Fruit fly (Drosophila melanogaster) whole organism, prepupa: Measurements from ENCODE around the gene Trf4-2.

Experiments used
- Blimp-1 ChIP-seq: fragments of 200-800 bp; sonication (Bioruptor generic); optimal IDR thresholded peaks from 3 replicates; lab custom pipeline; 2017; ENCODE audit warnings: missing biosample characterization, missing genetic modification characterization, mild to moderate bottlenecking, moderate library complexity, missing genetic modification reagents
- CG10631 ChIP-seq: fragments of 200-800 bp; sonication (Bioruptor generic); optimal IDR thresholded peaks from 2 replicates; lab custom pipeline; 2016; ENCODE audit warnings: missing biosample characterization, missing genetic modification characterization
- CG10669 ChIP-seq: fragments of 200-800 bp; sonication (Bioruptor generic); optimal IDR thresholded peaks from 3 replicates; lab custom pipeline; 2018; ENCODE audit warnings: missing biosample characterization, mild to moderate bottlenecking, missing genetic modification characterization, moderate library complexity
- CG11294 ChIP-seq: fragments of 200-800 bp; sonication (Bioruptor generic); IDR thresholded peaks from 2 replicates; pipeline ENCODE4 v1.3.6; 2022; ENCODE audit warnings: missing biosample characterization, missing genetic modification characterization
- CG15336 ChIP-seq: fragments of 200-800 bp; sonication (Bioruptor generic); IDR thresholded peaks from 2 replicates; pipeline ENCODE4 v1.3.6; 2022; ENCODE audit warnings: missing biosample characterization, missing genetic modification characterization
- CG1621 ChIP-seq: fragments of 200-800 bp; sonication (Bioruptor generic); optimal IDR thresholded peaks from 3 replicates; lab custom pipeline; 2018; ENCODE audit warnings: missing biosample characterization, mild to moderate bottlenecking, missing genetic modification characterization
- CG16779 ChIP-seq: fragments of 200-800 bp; sonication (Bioruptor generic); optimal IDR thresholded peaks from 3 replicates; lab custom pipeline; 2017; ENCODE audit warnings: missing biosample characterization, mild to moderate bottlenecking, missing genetic modification characterization
- CG31627 ChIP-seq: fragments of 200-800 bp; sonication (Bioruptor generic); optimal IDR thresholded peaks from 3 replicates; lab custom pipeline; 2016; ENCODE audit warnings: missing biosample characterization, missing genetic modification characterization
- CG32006 ChIP-seq: fragments of 200-800 bp; sonication (Bioruptor generic); optimal IDR thresholded peaks from 3 replicates; lab custom pipeline; 2017; ENCODE audit warnings: missing biosample characterization, mild to moderate bottlenecking, missing genetic modification characterization
- CG4318 ChIP-seq: fragments of 200-800 bp; sonication (Bioruptor generic); optimal IDR thresholded peaks from 3 replicates; lab custom pipeline; 2017; ENCODE audit warnings: missing biosample characterization, mild to moderate bottlenecking, missing genetic modification characterization
- CG6163 ChIP-seq: fragments of 200-800 bp; sonication (Bioruptor generic); IDR thresholded peaks from 3 replicates; pipeline ENCODE4 v1.3.6; 2022; ENCODE audit warnings: missing biosample characterization, missing genetic modification characterization
- CG6276 ChIP-seq: fragments of 200-800 bp; sonication (Bioruptor generic); optimal IDR thresholded peaks from 2 replicates; lab custom pipeline; 2017; ENCODE audit warnings: missing biosample characterization, mild to moderate bottlenecking, missing genetic modification characterization
- CG6808 ChIP-seq: fragments of 200-800 bp; sonication (Bioruptor generic); optimal IDR thresholded peaks from 3 replicates; lab custom pipeline; 2017; ENCODE audit warnings: missing biosample characterization, missing genetic modification characterization, mild to moderate bottlenecking, moderate library complexity, missing genetic modification reagents
- CG6854 ChIP-seq: fragments of 200-800 bp; sonication (Bioruptor generic); optimal IDR thresholded peaks from 2 replicates; lab custom pipeline; 2017; ENCODE audit warnings: missing biosample characterization, mild to moderate bottlenecking, missing genetic modification characterization
- CG7368 ChIP-seq: fragments of 200-800 bp; sonication (Bioruptor generic); optimal IDR thresholded peaks from 3 replicates; lab custom pipeline; 2016; ENCODE audit warnings: missing biosample characterization, missing genetic modification characterization
- CG8119 ChIP-seq: fragments of 200-800 bp; sonication (Bioruptor generic); IDR thresholded peaks from 3 replicates; pipeline ENCODE4 v1.3.6; 2022; ENCODE audit warnings: missing biosample characterization, missing genetic modification characterization
- CG8319 ChIP-seq: fragments of 200-800 bp; sonication (Bioruptor generic); optimal IDR thresholded peaks from 3 replicates; lab custom pipeline; 2016; ENCODE audit warnings: missing biosample characterization, missing genetic modification characterization
- CG8632 ChIP-seq: fragments of 200-800 bp; sonication (Bioruptor generic); optimal IDR thresholded peaks from 3 replicates; lab custom pipeline; 2016; ENCODE audit warnings: missing biosample characterization, missing genetic modification characterization
- CG9139 ChIP-seq: fragments of 200-800 bp; sonication (Bioruptor generic); optimal IDR thresholded peaks from 3 replicates; lab custom pipeline; 2017; ENCODE audit warnings: missing biosample characterization, mild to moderate bottlenecking, missing genetic modification characterization
- Eip78C ChIP-seq: fragments of 200-800 bp; sonication (Bioruptor generic); peaks from one replicate; lab custom pipeline; 2016; ENCODE audit warnings: missing biosample characterization, missing genetic modification characterization
- Eip93F ChIP-seq: fragments of 200-800 bp; sonication (Bioruptor generic); optimal IDR thresholded peaks from 2 replicates; lab custom pipeline; 2016; ENCODE audit warnings: missing biosample characterization, mild to moderate bottlenecking, missing genetic modification characterization
- Ets21C ChIP-seq: fragments of 200-800 bp; sonication (Bioruptor generic); optimal IDR thresholded peaks from 3 replicates; lab custom pipeline; 2016; ENCODE audit warnings: missing biosample characterization, missing genetic modification characterization
- Ets96B ChIP-seq: fragments of 200-800 bp; optimal IDR thresholded peaks from 2 replicates; lab custom pipeline; 2019; ENCODE audit warnings: missing biosample characterization, mild to moderate bottlenecking, missing genetic modification characterization, moderate library complexity
- Gug ChIP-seq: fragments of 200-800 bp; sonication (Bioruptor generic); IDR thresholded peaks from 2 replicates; pipeline ENCODE4 v1.3.6; 2022; ENCODE audit warnings: missing biosample characterization, missing genetic modification characterization
- Hr38 ChIP-seq: sonication (Bioruptor generic); optimal IDR thresholded peaks from 2 replicates; lab custom pipeline; 2016; ENCODE audit warnings: missing biosample characterization, missing genetic modification characterization
- Hr39 ChIP-seq: fragments of 200-800 bp; sonication (Bioruptor generic); optimal IDR thresholded peaks from 2 replicates; lab custom pipeline; 2016; ENCODE audit warnings: missing biosample characterization, missing genetic modification characterization
- Hr4 ChIP-seq: fragments of 200-800 bp; sonication (Bioruptor generic); optimal IDR thresholded peaks from 3 replicates; lab custom pipeline; 2016; ENCODE audit warnings: missing biosample characterization, missing genetic modification characterization
- Lpt ChIP-seq: fragments of 200-800 bp; sonication (Bioruptor generic); optimal IDR thresholded peaks from 3 replicates; lab custom pipeline; 2016; ENCODE audit warnings: missing biosample characterization, missing genetic modification characterization
- Met ChIP-seq: fragments of 200-800 bp; sonication (Bioruptor generic); optimal IDR thresholded peaks from 3 replicates; lab custom pipeline; 2016; ENCODE audit warnings: missing biosample characterization, missing genetic modification characterization
- OdsH ChIP-seq: fragments of 200-800 bp; sonication (Bioruptor generic); optimal IDR thresholded peaks from 3 replicates; lab custom pipeline; 2016; ENCODE audit warnings: missing biosample characterization, missing genetic modification characterization
- Sox102F ChIP-seq: fragments of 200-800 bp; sonication (Bioruptor generic); optimal IDR thresholded peaks from 2 replicates; lab custom pipeline; 2016; ENCODE audit warnings: missing biosample characterization, mild to moderate bottlenecking, missing genetic modification characterization
- Sox14 ChIP-seq: fragments of 200-800 bp; sonication (Bioruptor generic); optimal IDR thresholded peaks from 3 replicates; lab custom pipeline; 2016; ENCODE audit warnings: missing biosample characterization, missing genetic modification characterization
- Sox15 ChIP-seq: fragments of 200-800 bp; sonication (Bioruptor generic); optimal IDR thresholded peaks from 3 replicates; lab custom pipeline; 2016; ENCODE audit warnings: missing biosample characterization, missing genetic modification characterization
- achi ChIP-seq: fragments of 200-800 bp; sonication (Bioruptor generic); optimal IDR thresholded peaks from 3 replicates; lab custom pipeline; 2016; ENCODE audit warnings: missing biosample characterization, missing genetic modification characterization
- acj6 ChIP-seq: fragments of 200-800 bp; sonication (Bioruptor generic); optimal IDR thresholded peaks from 3 replicates; lab custom pipeline; 2016; ENCODE audit warnings: missing biosample characterization, missing genetic modification characterization
- esn ChIP-seq: fragments of 200-800 bp; sonication (Bioruptor generic); optimal IDR thresholded peaks from 2 replicates; lab custom pipeline; 2016; ENCODE audit warnings: missing biosample characterization, mild to moderate bottlenecking, missing genetic modification characterization, moderate library complexity
- fd59A ChIP-seq: fragments of 200-800 bp; sonication (Bioruptor generic); optimal IDR thresholded peaks from 2 replicates; lab custom pipeline; 2017; ENCODE audit warnings: missing biosample characterization, mild to moderate bottlenecking, missing genetic modification characterization, missing genetic modification reagents
- fd85E ChIP-seq: fragments of 200-800 bp; sonication (Bioruptor generic); optimal IDR thresholded peaks from 3 replicates; lab custom pipeline; 2016; ENCODE audit warnings: missing biosample characterization, missing genetic modification characterization
- lz ChIP-seq: fragments of 200-800 bp; sonication (Bioruptor generic); optimal IDR thresholded peaks from 3 replicates; lab custom pipeline; 2016; ENCODE audit warnings: missing biosample characterization, missing genetic modification characterization
- pdm3 ChIP-seq: fragments of 200-800 bp; sonication (Bioruptor generic); optimal IDR thresholded peaks from 3 replicates; lab custom pipeline; 2016; ENCODE audit warnings: missing biosample characterization, missing genetic modification characterization
- salr ChIP-seq, 2 experiments: fragments of 200-800 bp; sonication (Bioruptor generic); optimal IDR thresholded peaks; 3 replicates each; lab custom pipeline; 2016 to 2018; ENCODE audit warnings: missing biosample characterization in 2 of 2, missing genetic modification characterization in 2 of 2, mild to moderate bottlenecking in 1 of 2
- spab ChIP-seq: fragments of 200-800 bp; sonication (Bioruptor generic); optimal IDR thresholded peaks from 2 replicates; lab custom pipeline; 2017; ENCODE audit warnings: missing biosample characterization, mild to moderate bottlenecking, missing genetic modification characterization, missing genetic modification reagents
- ss ChIP-seq, 2 experiments: fragments of 200-800 bp; sonication (Bioruptor generic); optimal IDR thresholded peaks; 2 replicates in 1 of 2; 3 replicates in 1 of 2; lab custom pipeline; 2017 to 2018; ENCODE audit warnings: mild to moderate bottlenecking in 2 of 2, missing biosample characterization in 2 of 2, missing genetic modification characterization in 2 of 2, moderate library complexity in 1 of 2
- svp ChIP-seq: fragments of 200-800 bp; sonication (Bioruptor generic); peaks from one replicate; lab custom pipeline; 2016; ENCODE audit warnings: missing biosample characterization, missing genetic modification characterization
- topi ChIP-seq: fragments of 200-800 bp; sonication (Bioruptor generic); optimal IDR thresholded peaks from 3 replicates; lab custom pipeline; 2016; ENCODE audit warnings: missing biosample characterization, missing genetic modification characterization
- vri ChIP-seq: fragments of 200-800 bp; sonication (Bioruptor generic); optimal IDR thresholded peaks from 3 replicates; lab custom pipeline; 2016; ENCODE audit warnings: missing biosample characterization, mild to moderate bottlenecking, missing genetic modification characterization

The Trf4-2 gene

DNA sequence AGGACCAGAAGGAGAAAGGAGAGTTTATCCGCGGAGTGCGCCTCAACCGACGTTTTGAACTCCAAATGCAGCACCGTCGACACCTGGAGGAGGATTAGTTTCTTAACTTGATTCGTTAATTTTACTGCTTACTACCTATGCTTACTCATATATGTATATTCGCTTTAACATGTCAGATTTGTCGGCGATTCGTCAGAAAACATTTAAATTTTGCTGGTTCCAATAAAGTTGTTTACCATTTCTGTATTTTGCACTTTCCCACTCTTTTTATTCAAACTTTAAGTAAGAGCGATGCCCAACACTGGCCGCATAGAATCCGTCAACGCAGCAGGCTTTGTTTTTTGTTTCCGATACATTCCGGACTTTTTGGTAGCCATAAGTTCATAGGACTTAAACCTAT lies at the start of gene Trf4-2:
Gene Trf4-2 (plus strand): TSS at position 301 of the 400 bp plus-strand sequence.
- TF ChIP-seq fd59A (GFP tag; lab: Kevin White, UChicago) = no peak
- TF ChIP-seq Hr39 = no peak
- no peak for TF ChIP-seq CG4318 (GFP tag; lab: Kevin White, UChicago)
- TF ChIP-seq Hr38 (GFP tag; lab: Kevin White, UChicago) = no peak
- no peak for TF ChIP-seq esn (GFP tag; lab: Kevin White, UChicago)
- TF ChIP-seq ss (GFP tag; optimal IDR thresholded peaks at IDR 0.05; lab: Kevin White, UChicago) = no peak
- TF ChIP-seq CG15336 (GFP tag; lab: Robert Waterston, UW) = no peak
- no peak for TF ChIP-seq Ets21C (GFP tag; lab: Kevin White, UChicago)
- no peak for TF ChIP-seq CG6854 (GFP tag; lab: Kevin White, UChicago)
- no peak for TF ChIP-seq lz (GFP tag; lab: Kevin White, UChicago)
- no peak for TF ChIP-seq CG8632 (GFP tag; lab: Kevin White, UChicago)
- no peak for TF ChIP-seq Eip93F (GFP tag; lab: Kevin White, UChicago)
- TF ChIP-seq Ets96B (tag; lab: Kevin White, UChicago) = no peak

DNA sequence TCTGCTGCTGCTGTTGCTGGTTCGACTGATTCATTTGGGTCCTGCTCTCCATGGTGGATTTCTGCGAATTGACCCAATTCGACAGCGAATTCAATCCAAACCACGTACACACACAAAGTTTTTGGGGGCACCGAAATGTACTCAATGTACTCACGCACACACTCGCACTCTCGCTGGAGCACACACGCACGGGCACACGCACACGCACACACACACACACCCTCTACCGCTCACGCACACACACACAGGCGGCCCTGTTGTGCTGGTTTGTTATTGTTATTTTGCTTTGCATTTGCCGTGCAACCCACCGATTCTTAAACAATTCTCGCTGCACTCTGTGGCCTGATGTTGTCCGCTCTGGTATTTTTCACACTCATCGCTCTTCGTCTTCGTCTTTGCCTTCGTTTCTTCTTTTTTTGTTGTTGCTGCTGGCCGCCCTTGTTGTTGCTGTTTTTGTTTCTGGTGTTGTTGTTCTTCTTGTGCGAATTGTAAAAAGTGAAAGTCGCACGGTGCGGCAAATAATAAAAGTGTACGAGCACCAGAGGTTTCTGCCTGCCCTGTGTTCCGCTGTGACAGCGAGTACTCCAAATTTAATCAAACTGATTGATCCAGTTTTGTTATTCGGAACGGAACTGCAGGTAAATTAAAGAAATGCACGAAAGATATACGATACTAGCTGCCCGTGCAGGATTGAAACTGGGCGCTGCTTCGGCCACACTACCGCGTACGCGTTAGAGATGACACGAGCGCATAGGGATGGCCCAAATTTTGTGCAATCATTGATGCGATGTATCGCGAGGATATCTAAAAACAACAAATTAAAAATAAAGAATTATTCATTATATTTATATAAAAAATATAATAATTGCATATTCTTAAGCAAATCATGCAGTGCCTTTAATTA lies 48.8 kb upstream of the Trf4-2 start, which contains the start of gene CG3744:
Gene CG3744 (minus strand): TSS at position 716 of the 904 bp plus-strand sequence.
- no peak for TF ChIP-seq CG6276 (GFP tag; lab: Kevin White, UChicago)
- peak; percentile 64 for TF ChIP-seq topi (GFP tag; lab: Kevin White, UChicago)
- peak; percentile 31 for TF ChIP-seq fd59A (GFP tag; lab: Kevin White, UChicago)
- TF ChIP-seq CG8119 = peak; percentile 76
- peak; percentile 58 for TF ChIP-seq Sox15 (GFP tag; lab: Kevin White, UChicago)
- TF ChIP-seq lz (GFP tag; lab: Kevin White, UChicago) = peak; percentile 74
- peak; percentile 89 for TF ChIP-seq CG6163 (GFP tag; lab: Robert Waterston, UW)
- peak; percentile 13 for TF ChIP-seq Lpt (GFP tag; lab: Kevin White, UChicago)
- peak; percentile 74 for TF ChIP-seq Hr4 (GFP tag; lab: Kevin White, UChicago)
- TF ChIP-seq CG9139 (GFP tag; lab: Kevin White, UChicago) = peak; percentile 17
- TF ChIP-seq CG32006 (GFP tag; lab: Kevin White, UChicago) = peak; percentile 85
- TF ChIP-seq acj6 (GFP tag; lab: Kevin White, UChicago) = peak; percentile 82
- TF ChIP-seq esn (GFP tag; lab: Kevin White, UChicago) = peak; percentile 77
- TF ChIP-seq OdsH = peak; percentile 82
- TF ChIP-seq svp (GFP tag; lab: Kevin White, UChicago) = peak; percentile 75
- no peak for TF ChIP-seq vri
- TF ChIP-seq Hr39 = peak; percentile 74
- TF ChIP-seq Ets96B (tag; lab: Kevin White, UChicago) = peak; percentile 73
- TF ChIP-seq CG6808 (GFP tag; lab: Kevin White, UChicago) = peak; percentile 47
- peak; percentile 45 for TF ChIP-seq CG6854 (GFP tag; lab: Kevin White, UChicago)
- TF ChIP-seq CG7368 (GFP tag; lab: Kevin White, UChicago) = peak; percentile 68
- TF ChIP-seq fd85E (GFP tag; lab: Kevin White, UChicago) = no peak
- no peak for TF ChIP-seq CG1621 (tag; lab: Kevin White, UChicago)
- no peak for TF ChIP-seq pdm3
- peak; percentile 62 for TF ChIP-seq Sox14 (GFP tag; lab: Kevin White, UChicago)
- peak; percentile 77 for TF ChIP-seq CG31627 (GFP tag; lab: Kevin White, UChicago)
- peak; percentile 86 for TF ChIP-seq Gug (GFP tag; lab: Robert Waterston, UW)
- TF ChIP-seq Eip78C (GFP tag; lab: Kevin White, UChicago) = peak; percentile 86
- TF ChIP-seq spab (GFP tag; lab: Kevin White, UChicago) = peak; percentile 29
- TF ChIP-seq Sox102F (GFP tag; lab: Kevin White, UChicago) = peak; percentile 35
- no peak for TF ChIP-seq CG8319
- TF ChIP-seq ss (GFP tag; optimal IDR thresholded peaks at IDR 0.05; lab: Kevin White, UChicago) = peak in 1 of 2 experiments; percentile 70
- peak; percentile 81 for TF ChIP-seq achi (GFP tag; lab: Kevin White, UChicago)
- peak; percentile 99 for TF ChIP-seq Blimp-1 (GFP tag; lab: Kevin White, UChicago)
- no peak for TF ChIP-seq CG10669 (GFP tag; lab: Kevin White, UChicago)
- TF ChIP-seq Met (GFP tag; lab: Kevin White, UChicago) = no peak
- peak; percentile 66 for TF ChIP-seq Ets21C (GFP tag; lab: Kevin White, UChicago)
- TF ChIP-seq salr (GFP tag; optimal IDR thresholded peaks at IDR 0.05; lab: Kevin White, UChicago) = peak in 1 of 2 experiments; percentile 70
- TF ChIP-seq Hr38 (GFP tag; lab: Kevin White, UChicago) = no peak
- TF ChIP-seq CG10631 (GFP tag; lab: Kevin White, UChicago) = no peak
- TF ChIP-seq CG16779 (tag; lab: Kevin White, UChicago) = peak; percentile 5
- TF ChIP-seq CG11294 (GFP tag; lab: Robert Waterston, UW) = peak; percentile 85
